Comparison of ENCODE assay signal across 1 fruit fly cellular context in the genomic region with DNA sequence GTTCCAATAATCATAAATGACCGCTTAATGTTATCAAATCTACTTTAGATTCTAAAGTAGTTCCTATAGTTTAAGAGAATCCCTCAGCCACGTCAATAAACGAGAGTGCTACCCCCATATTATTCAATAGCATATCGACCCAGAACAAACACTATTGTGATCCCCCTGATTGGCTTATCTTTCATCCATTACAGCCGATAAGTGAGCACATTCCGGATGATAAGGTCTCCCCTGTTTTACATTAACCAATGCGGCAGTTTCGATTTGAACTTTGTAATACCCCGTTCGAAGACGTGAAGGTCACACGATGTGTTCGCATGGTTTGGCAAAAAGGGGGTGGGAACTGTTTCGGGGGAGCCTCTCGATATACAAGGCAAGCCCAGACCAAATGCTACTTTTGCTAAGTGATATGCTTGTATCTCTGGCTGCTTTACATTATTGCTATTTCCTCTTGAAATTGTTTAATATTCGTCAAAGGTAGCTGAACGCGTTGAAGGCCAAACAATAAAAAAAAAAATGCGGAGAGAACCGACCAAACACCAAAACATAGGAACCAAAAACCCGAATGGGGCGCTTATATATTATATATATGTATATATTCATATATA.
A peak's percentile ranks its signal among the peaks of the same experiment; 100 is the strongest.
TF ChIP-seq lines count a peak whose summit lies in the region.

No protein-coding gene starts in this region.

TF ChIP-seq in whole organism, embryonic, 481 proteins besides CTCF, POLR2A, EP300 and RAD21 (continued from another document):
- no peak for TF ChIP-seq CG8290 (GFP tag; optimal IDR thresholded peaks at IDR 0.05; lab: Kevin White, UChicago)
- TF ChIP-seq CG8290 (tag; optimal IDR thresholded peaks at IDR 0.05; lab: Kevin White, UChicago): peak in 1 of 2 experiments; percentile 37
- TF ChIP-seq D19B (GFP tag; optimal IDR thresholded peaks at IDR 0.05; lab: Kevin White, UChicago): peak; percentile 3
- TF ChIP-seq mirr (GFP tag; optimal IDR thresholded peaks at IDR 0.05; lab: Kevin White, UChicago): peak; percentile 92
- TF ChIP-seq CG17568 (GFP tag; optimal IDR thresholded peaks at IDR 0.05; lab: Kevin White, UChicago): no peak
- TF ChIP-seq rib (GFP tag; IDR thresholded peaks at IDR 0.05; lab: Robert Waterston, UW): peak; percentile 27; the same call in 1 of the 2 replicates
- TF ChIP-seq CG16815 (GFP tag; optimal IDR thresholded peaks at IDR 0.05; lab: Kevin White, UChicago): no peak
- TF ChIP-seq CG2202 (tag; optimal IDR thresholded peaks at IDR 0.05; lab: Kevin White, UChicago): no peak
- peak; percentile 77 for TF ChIP-seq CG12769 (tag; optimal IDR thresholded peaks at IDR 0.05; lab: Kevin White, UChicago)
- TF ChIP-seq gro (GFP tag; optimal IDR thresholded peaks at IDR 0.05; lab: Kevin White, UChicago): peak; percentile 7
- TF ChIP-seq cwo (GFP tag; optimal IDR thresholded peaks at IDR 0.05; lab: Kevin White, UChicago): peak; percentile 17
- TF ChIP-seq chm (GFP tag; IDR thresholded peaks at IDR 0.05; lab: Robert Waterston, UW): no peak
- peak; percentile 93 for TF ChIP-seq sd (tag; optimal IDR thresholded peaks at IDR 0.05; lab: Kevin White, UChicago)
- peak; percentile 16 for TF ChIP-seq CG13296 (GFP tag; optimal IDR thresholded peaks at IDR 0.05; lab: Kevin White, UChicago)
- TF ChIP-seq CG1024 (GFP tag; IDR thresholded peaks at IDR 0.05; lab: Robert Waterston, UW): no peak
- no peak for TF ChIP-seq CG30020 (tag; optimal IDR thresholded peaks at IDR 0.05; lab: Kevin White, UChicago)
- no peak for TF ChIP-seq sens-2 (GFP tag; IDR thresholded peaks at IDR 0.05; lab: Robert Waterston, UW)
- TF ChIP-seq exex (tag; optimal IDR thresholded peaks at IDR 0.05; lab: Kevin White, UChicago): peak; percentile 82
- TF ChIP-seq CG10209 (GFP tag; optimal IDR thresholded peaks at IDR 0.05; lab: Kevin White, UChicago): no peak
- peak; percentile 27; the same call in 1 of the 3 replicates for TF ChIP-seq Dbx (GFP tag; IDR thresholded peaks at IDR 0.05; lab: Robert Waterston, UW)
- 0 out of 2 replicates have a peak, but pooled peaks have one; percentile 13 for TF ChIP-seq Rfx (GFP tag; IDR thresholded peaks at IDR 0.05; lab: Robert Waterston, UW)
- no peak for TF ChIP-seq CG32767 (GFP tag; IDR thresholded peaks at IDR 0.05; lab: Robert Waterston, UW)
